Worm (Caenorhabditis elegans) whole organism, L2 larva: ENCODE data around the gene F29G6.1.

Source experiments
- C34F6.9 ChIP-seq: fragments of 150-350 bp; optimal IDR thresholded peaks from 2 replicates; lab custom pipeline; 2014; ENCODE audit warnings: missing biosample characterization, missing genetic modification characterization
- Y55F3AM.14 ChIP-seq: fragments of 200-800 bp; sonication (Bioruptor generic); optimal IDR thresholded peaks from 2 replicates; lab custom pipeline; 2018; ENCODE audit warnings: mild to moderate bottlenecking, missing genetic modification characterization, missing compliant biosample characterization
- dmd-4 ChIP-seq: sonication (generic microtip); optimal IDR thresholded peaks from 2 replicates; lab custom pipeline; 2017; ENCODE audit warnings: missing biosample characterization, missing genetic modification characterization
- fos-1 ChIP-seq: fragments of 150-350 bp; optimal IDR thresholded peaks from 2 replicates; lab custom pipeline; 2014; ENCODE audit warnings: missing biosample characterization, missing genetic modification characterization
- lin-13 ChIP-seq: fragments of 150-350 bp; optimal IDR thresholded peaks from 2 replicates; lab custom pipeline; 2014; ENCODE audit warnings: missing biosample characterization, missing genetic modification reagents, missing genetic modification characterization
- lsy-2 ChIP-seq, 2 experiments: fragments of 150-350 bp in 1 of 2; sonication (generic microtip) in 1 of 2; optimal IDR thresholded peaks; 2 replicates each; lab custom pipeline; 2014 to 2017; ENCODE audit warnings: missing biosample characterization in 2 of 2, missing genetic modification characterization in 2 of 2
- sem-4 ChIP-seq: fragments of 150-350 bp; optimal IDR thresholded peaks from 2 replicates; lab custom pipeline; 2014; ENCODE audit warnings: missing biosample characterization, missing genetic modification reagents, missing genetic modification characterization
- sma-3 ChIP-seq: sonication (generic microtip); optimal IDR thresholded peaks from 2 replicates; lab custom pipeline; 2016; ENCODE audit warnings: missing genetic modification reagents, missing genetic modification characterization, missing compliant biosample characterization
- sma-9 ChIP-seq, 2 experiments: fragments of 150-350 bp in 1 of 2; sonication (generic microtip) in 1 of 2; optimal IDR thresholded peaks; 2 replicates each; lab custom pipeline; 2014 to 2016; ENCODE audit warnings: missing genetic modification characterization in 2 of 2, mild to moderate bottlenecking in 1 of 2, missing biosample characterization in 1 of 2, missing compliant biosample characterization in 1 of 2, missing genetic modification reagents in 1 of 2, moderate library complexity in 1 of 2
- unc-55 ChIP-seq: fragments of 150-350 bp; sonication (generic microtip); optimal IDR thresholded peaks from 3 replicates; lab custom pipeline; 2014; ENCODE audit warnings: missing biosample characterization, missing genetic modification reagents, missing genetic modification characterization
- ztf-1 ChIP-seq: fragments of 200-800 bp; sonication (Bioruptor generic); conservative IDR thresholded peaks from 2 replicates; pipeline ENCODE4 v1.3.6; 2022; ENCODE audit warnings: missing genetic modification characterization, missing compliant biosample characterization

Gene F29G6.1

ce11 chrX:11556194-11556739, 54.2 kb downstream of the F29G6.1 start, which contains the start of gene C35C5.10:
TSS of gene C35C5.10 (plus strand) at chrX:11556244.
- TF ChIP-seq lsy-2 (tag; optimal IDR thresholded peaks at IDR 0.05; lab: Kevin White, UChicago) = no peak
- peak; percentile 83 for TF ChIP-seq fos-1 (tag; lab: Kevin White, UChicago)

DNA sequence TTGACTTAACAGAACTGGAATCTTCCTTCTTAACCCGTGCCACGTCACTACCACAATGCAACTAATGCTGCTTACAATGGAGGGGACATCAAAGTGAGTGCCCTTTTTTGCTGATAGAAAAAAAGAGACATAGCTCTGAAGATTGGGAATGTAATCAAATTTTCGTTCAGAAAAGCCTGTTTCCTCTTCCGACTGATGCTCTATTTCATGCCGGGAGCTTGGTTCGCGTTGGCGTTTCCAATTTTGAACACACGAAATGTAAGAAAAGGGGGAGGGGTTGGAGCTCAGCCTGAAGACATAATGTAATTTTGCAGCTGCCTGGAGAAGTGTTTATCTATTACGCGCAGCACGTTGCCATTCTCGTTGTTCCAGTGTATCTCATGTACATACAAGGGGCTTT, 56.1 kb downstream of the F29G6.1 start:
- TF ChIP-seq sma-9 (GFP tag; optimal IDR thresholded peaks at IDR 0.05; lab: Kevin White, UChicago) = peak; percentile 43
- TF ChIP-seq sma-9 (tag; optimal IDR thresholded peaks at IDR 0.05; lab: Kevin White, UChicago) = no peak
- no peak for TF ChIP-seq C34F6.9 (tag; lab: Kevin White, UChicago)
- no peak for TF ChIP-seq sma-3
- TF ChIP-seq fos-1 (tag; lab: Kevin White, UChicago) = no peak
- TF ChIP-seq lin-13 = no peak
- peak; percentile 24 for TF ChIP-seq sem-4
- TF ChIP-seq Y55F3AM.14 (GFP tag; lab: Kevin White, UChicago) = no peak
- TF ChIP-seq ztf-1 (GFP tag; lab: Robert Waterston, UW) = no peak
- no peak for TF ChIP-seq unc-55 (GFP tag; lab: Kevin White, UChicago)
- no peak for TF ChIP-seq dmd-4 (tag; lab: Kevin White, UChicago)
